Fruit fly (Drosophila melanogaster): ENCODE measurements around the gene Mcr.

Gene Mcr

DNA sequence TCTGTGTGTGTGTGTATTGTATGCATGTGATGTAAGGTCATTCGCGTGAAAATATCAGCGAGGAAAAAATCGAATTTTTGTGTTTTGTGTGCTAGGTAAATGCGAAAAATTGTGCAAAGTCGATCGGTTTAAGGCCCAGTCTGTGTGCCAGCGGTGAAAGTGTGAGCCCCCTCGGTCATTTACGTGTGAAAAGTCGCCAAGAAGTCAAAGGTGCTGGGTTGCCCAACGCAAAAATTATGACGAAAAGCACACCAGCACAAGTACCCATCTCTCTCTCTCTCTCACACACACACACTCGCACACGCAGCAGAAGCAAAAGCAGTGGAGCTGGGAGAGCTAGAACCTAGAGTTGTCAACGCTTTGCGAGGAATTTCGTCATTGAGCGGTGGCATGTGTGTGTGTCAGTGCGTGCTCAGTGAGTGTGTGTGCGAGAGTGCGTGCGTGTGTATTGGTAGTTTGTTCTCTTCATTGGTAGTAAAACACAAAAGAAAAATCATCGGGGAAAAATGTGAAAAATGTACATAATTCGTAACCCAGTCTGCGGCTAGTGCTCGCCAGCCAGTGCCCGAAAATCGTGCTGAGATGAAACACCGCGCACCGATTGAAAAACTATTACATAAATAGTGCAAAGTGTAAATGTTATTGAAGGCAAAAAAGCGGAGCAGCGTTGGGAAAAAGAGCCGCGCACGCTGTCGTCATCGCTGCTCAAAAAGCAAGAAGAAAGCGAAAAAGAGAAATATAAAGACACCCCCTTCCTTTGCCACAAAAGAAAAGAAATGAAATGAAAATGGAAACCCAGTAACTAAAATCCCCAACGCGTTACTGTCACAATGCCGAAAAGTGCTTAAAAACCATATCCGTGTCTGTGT lies 879 bp upstream of the Mcr start (continued):
- no peak for TF ChIP-seq crol (GFP tag; IDR thresholded peaks at IDR 0.05)
- TF ChIP-seq MTF-1 (GFP tag; optimal IDR thresholded peaks at IDR 0.05; ENCODE audit: borderline replicate concordance): peak; percentile 9
- TF ChIP-seq CG4707 (GFP tag; optimal IDR thresholded peaks at IDR 0.05): no peak
- no peak for TF ChIP-seq CG15601 (tag; optimal IDR thresholded peaks at IDR 0.05)
- TF ChIP-seq CG2678 (tag; optimal IDR thresholded peaks at IDR 0.05): no peak
- TF ChIP-seq sd (tag; optimal IDR thresholded peaks at IDR 0.05): peak; percentile 99
- 0 out of 2 replicates have a peak, but pooled peaks have one; percentile 31 for TF ChIP-seq slbo (GFP tag; IDR thresholded peaks at IDR 0.05)
- TF ChIP-seq sob (GFP tag; IDR thresholded peaks at IDR 0.05): no peak; the same call in 1 of the 2 replicates
- TF ChIP-seq kay (GFP tag; optimal IDR thresholded peaks at IDR 0.05): peak; percentile 3
- TF ChIP-seq Nf-YC (tag; optimal IDR thresholded peaks at IDR 0.05): no peak
- TF ChIP-seq lbe (GFP tag; optimal IDR thresholded peaks at IDR 0.05): no peak
- no peak for TF ChIP-seq zen (tag; optimal IDR thresholded peaks at IDR 0.05)
- TF ChIP-seq rib (GFP tag; IDR thresholded peaks at IDR 0.05): no peak
- no peak for TF ChIP-seq CG11085 (GFP tag; IDR thresholded peaks at IDR 0.05)
- TF ChIP-seq ind (GFP tag; optimal IDR thresholded peaks at IDR 0.05): no peak
- no peak for TF ChIP-seq CG33213 (GFP tag; optimal IDR thresholded peaks at IDR 0.05)
- TF ChIP-seq CG32767 (GFP tag; IDR thresholded peaks at IDR 0.05): no peak
- TF ChIP-seq Rfx (GFP tag; IDR thresholded peaks at IDR 0.05): no peak; the same call in 1 of the 2 replicates
- TF ChIP-seq gfzf (GFP tag; optimal IDR thresholded peaks at IDR 0.05): no peak
- no peak for TF ChIP-seq CG4328 (GFP tag; optimal IDR thresholded peaks at IDR 0.05)
- TF ChIP-seq kah (GFP tag; optimal IDR thresholded peaks at IDR 0.05): no peak
- TF ChIP-seq danr (GFP tag; IDR thresholded peaks at IDR 0.05): no peak
- no peak for TF ChIP-seq CG8765 (GFP tag; IDR thresholded peaks at IDR 0.05)
- TF ChIP-seq Blimp-1 (GFP tag; optimal IDR thresholded peaks at IDR 0.05): no peak
- TF ChIP-seq CG17361 (GFP tag; IDR thresholded peaks at IDR 0.05): no peak
- TF ChIP-seq CG7372 (GFP tag; IDR thresholded peaks at IDR 0.05): no peak
- peak; percentile 64 for TF ChIP-seq Drgx (GFP tag; IDR thresholded peaks at IDR 0.05)
- no peak for TF ChIP-seq CG6654 (GFP tag; optimal IDR thresholded peaks at IDR 0.05)
- TF ChIP-seq Dll (GFP tag; IDR thresholded peaks at IDR 0.05; ENCODE audit: partially characterized antibody): no peak
- TF ChIP-seq Deaf1 (tag; optimal IDR thresholded peaks at IDR 0.05): peak; percentile 3
- TF ChIP-seq Side (GFP tag; optimal IDR thresholded peaks at IDR 0.05): no peak
- no peak for TF ChIP-seq Sin3A (optimal IDR thresholded peaks at IDR 0.05)
- no peak for TF ChIP-seq pum (GFP tag; optimal IDR thresholded peaks at IDR 0.05)
- TF ChIP-seq CG11398 (GFP tag; optimal IDR thresholded peaks at IDR 0.05): no peak
- no peak for TF ChIP-seq CG17612 (GFP tag; IDR thresholded peaks at IDR 0.05)
- TF ChIP-seq Mes4 (GFP tag; optimal IDR thresholded peaks at IDR 0.05): no peak
- TF ChIP-seq ash1 (GFP tag; optimal IDR thresholded peaks at IDR 0.05): peak; percentile 43
- TF ChIP-seq oc (tag; optimal IDR thresholded peaks at IDR 0.05): no peak
- no peak for TF ChIP-seq CG2889 (GFP tag; IDR thresholded peaks at IDR 0.05)
- TF ChIP-seq CG6272 (GFP tag; IDR thresholded peaks at IDR 0.05): no peak
- TF ChIP-seq tll (GFP tag; optimal IDR thresholded peaks at IDR 0.05): no peak
- peak; percentile 22 for TF ChIP-seq Meics (GFP tag; optimal IDR thresholded peaks at IDR 0.05)
- TF ChIP-seq CG8478 (optimal IDR thresholded peaks at IDR 0.05): peak; percentile 98
- TF ChIP-seq CG2712 (tag; optimal IDR thresholded peaks at IDR 0.05): no peak
- no peak for TF ChIP-seq Dek (tag; optimal IDR thresholded peaks at IDR 0.05)
- peak; percentile 50 for TF ChIP-seq CG12299 (tag; optimal IDR thresholded peaks at IDR 0.05)
- peak; percentile 17; the same call in 1 of the 2 replicates for TF ChIP-seq MBD-R2 (GFP tag; IDR thresholded peaks at IDR 0.05)
- no peak for TF ChIP-seq phol (tag; optimal IDR thresholded peaks at IDR 0.05)
- TF ChIP-seq CG10147 (GFP tag; optimal IDR thresholded peaks at IDR 0.05): no peak
- TF ChIP-seq CG8089 (GFP tag; optimal IDR thresholded peaks at IDR 0.05): no peak
